Fruit fly (Drosophila melanogaster): ENCODE measurements around the gene tal-1A.

tal-1A gene

DNA sequence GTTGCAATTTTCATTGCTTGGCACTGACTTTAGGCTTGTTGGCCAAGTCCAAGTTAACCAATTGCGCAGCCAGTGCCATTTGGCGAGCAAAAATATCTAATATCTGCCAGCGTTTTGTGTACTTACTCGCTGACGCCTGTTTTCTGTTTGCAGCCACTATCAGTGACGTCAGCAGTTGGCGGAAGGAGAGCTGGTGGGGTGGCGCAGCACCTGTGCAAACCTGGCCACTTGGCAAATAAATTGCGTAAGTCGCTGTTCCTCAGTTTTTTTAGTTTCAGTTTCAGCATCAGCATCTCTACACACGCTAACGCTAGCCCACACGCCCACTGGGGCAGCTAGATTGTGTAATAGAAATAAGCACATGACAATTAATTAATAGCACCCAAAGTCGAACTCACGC is 6.1 kb downstream of the tal-1A start (continued):
- TF ChIP-seq sd (tag; optimal IDR thresholded peaks at IDR 0.05): no peak
- TF ChIP-seq CG10543 (GFP tag; optimal IDR thresholded peaks at IDR 0.05): peak; percentile 18
- no peak for TF ChIP-seq Nf-YB (GFP tag; optimal IDR thresholded peaks at IDR 0.05)
- TF ChIP-seq MBD-R2 (GFP tag; IDR thresholded peaks at IDR 0.05): no peak
- no peak for TF ChIP-seq tgo (GFP tag; IDR thresholded peaks at IDR 0.05)
- no peak for TF ChIP-seq NC2β (GFP tag; optimal IDR thresholded peaks at IDR 0.05)

DNA sequence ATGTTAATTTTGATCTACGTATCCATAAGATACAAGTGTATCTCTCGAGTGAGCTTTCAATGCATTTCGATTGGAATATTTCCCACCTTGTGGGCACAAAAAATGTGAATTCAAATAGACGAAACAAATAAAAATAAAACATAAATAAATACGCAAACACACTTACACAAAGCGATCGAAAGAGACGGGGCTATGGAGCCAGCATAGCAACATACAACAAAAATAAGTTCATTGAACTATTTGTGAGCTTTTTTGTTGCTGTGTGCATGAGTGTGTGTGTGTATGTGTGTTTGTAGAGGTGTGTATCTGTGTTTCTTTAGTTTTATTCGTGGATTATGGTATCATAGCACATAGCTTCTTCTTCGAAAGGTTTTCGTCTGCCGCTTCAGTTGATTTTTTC is 7.6 kb downstream of the tal-1A start:
- TF ChIP-seq chinmo (GFP tag; IDR thresholded peaks at IDR 0.05; ENCODE audit: partially characterized antibody) (0 out of 4 replicates have a peak, but pooled peaks have one; percentile 65), Hr39 (optimal IDR thresholded peaks at IDR 0.05) (no peak), CG15601 (tag; optimal IDR thresholded peaks at IDR 0.05) (peak; percentile 31), tap (tag; optimal IDR thresholded peaks at IDR 0.05) (peak; percentile 7), salm (tag; optimal IDR thresholded peaks at IDR 0.05) (peak; percentile 35), CG18011 (GFP tag; optimal IDR thresholded peaks at IDR 0.05) (peak; percentile 47), oc (tag; optimal IDR thresholded peaks at IDR 0.05) (peak; percentile 8), CG2875 (GFP tag; optimal IDR thresholded peaks at IDR 0.05) (peak; percentile 17), nau (GFP tag; optimal IDR thresholded peaks at IDR 0.05) (peak; percentile 30), fd64A (GFP tag; optimal IDR thresholded peaks at IDR 0.05) (peak; percentile 30), CG32767 (GFP tag; IDR thresholded peaks at IDR 0.05) (peak; percentile 10; the same call in 1 of the 2 replicates), CG1603 (tag; optimal IDR thresholded peaks at IDR 0.05) (peak; percentile 13), CG12744 (GFP tag; optimal IDR thresholded peaks at IDR 0.05) (no peak), lab (GFP tag; optimal IDR thresholded peaks at IDR 0.05) (peak; percentile 11), gem (tag; optimal IDR thresholded peaks at IDR 0.05) (peak; percentile 34), CG2678 (tag; optimal IDR thresholded peaks at IDR 0.05) (peak; percentile 33), CG31441 (GFP tag; IDR thresholded peaks at IDR 0.05) (0 out of 2 replicates have a peak, but pooled peaks have one; percentile 13), tio (GFP tag; optimal IDR thresholded peaks at IDR 0.05) (no peak), Aef1 (GFP tag; IDR thresholded peaks at IDR 0.05) (0 out of 3 replicates have a peak, but pooled peaks have one; percentile 16), abd-A (tag; optimal IDR thresholded peaks at IDR 0.05) (peak; percentile 90), cg (GFP tag; optimal IDR thresholded peaks at IDR 0.05) (peak; percentile 83), CG9727 (GFP tag; optimal IDR thresholded peaks at IDR 0.05) (peak; percentile 31), CG4360 (GFP tag; IDR thresholded peaks at IDR 0.05) (peak; percentile 48; the same call in 1 of the 2 replicates), D19B (GFP tag; optimal IDR thresholded peaks at IDR 0.05) (no peak), Ada2b (GFP tag; IDR thresholded peaks at IDR 0.05) (no peak), CG17385 (GFP tag; optimal IDR thresholded peaks at IDR 0.05) (peak; percentile 32), CG8924 (tag; optimal IDR thresholded peaks at IDR 0.05) (peak; percentile 4), CG17359 (tag; optimal IDR thresholded peaks at IDR 0.05) (peak; percentile 11), Med (GFP tag) (peak; percentile 69), Ets65A (GFP tag) (peak; percentile 35), Hr78 (GFP tag; optimal IDR thresholded peaks at IDR 0.05) (peak in 1 of 2 experiments; percentile 27), Stat92E (GFP tag; optimal IDR thresholded peaks at IDR 0.05) (peak in 1 of 3 experiments; percentile 54), Poxn (GFP tag; IDR thresholded peaks at IDR 0.05) (no peak), bsh (GFP tag; optimal IDR thresholded peaks at IDR 0.05) (peak in 1 of 2 experiments; percentile 19), CG10274 (GFP tag; optimal IDR thresholded peaks at IDR 0.05) (no peak), Dek (tag; optimal IDR thresholded peaks at IDR 0.05) (no peak), gsb-n (tag; optimal IDR thresholded peaks at IDR 0.05) (peak; percentile 15), CG33557 (GFP tag; optimal IDR thresholded peaks at IDR 0.05) (peak; percentile 7), ATbp (GFP tag; optimal IDR thresholded peaks at IDR 0.05) (peak; percentile 48), kni (GFP tag; optimal IDR thresholded peaks at IDR 0.05) (peak; percentile 74), unpg (GFP tag; optimal IDR thresholded peaks at IDR 0.05) (peak; percentile 22), exex (tag; optimal IDR thresholded peaks at IDR 0.05) (no peak)

Data from whole organism, embryonic.